Fruit fly (Drosophila melanogaster) whole organism, prepupa: ENCODE measurements around the gene CG8420.

Experiments used
- CG16779 ChIP-seq: fragments of 200-800 bp; sonication (Bioruptor generic); optimal IDR thresholded peaks from 3 replicates; lab custom pipeline; 2017; ENCODE audit warnings: missing biosample characterization, mild to moderate bottlenecking, missing genetic modification characterization
- CG3032 ChIP-seq: fragments of 200-800 bp; optimal IDR thresholded peaks from 2 replicates; lab custom pipeline; 2019; ENCODE audit warnings: missing biosample characterization, mild to moderate bottlenecking, missing genetic modification characterization, moderate library complexity
- CG4318 ChIP-seq: fragments of 200-800 bp; sonication (Bioruptor generic); optimal IDR thresholded peaks from 3 replicates; lab custom pipeline; 2017; ENCODE audit warnings: missing biosample characterization, mild to moderate bottlenecking, missing genetic modification characterization
- CG7368 ChIP-seq: fragments of 200-800 bp; sonication (Bioruptor generic); optimal IDR thresholded peaks from 3 replicates; lab custom pipeline; 2016; ENCODE audit warnings: missing biosample characterization, missing genetic modification characterization
- Hr39 ChIP-seq: fragments of 200-800 bp; sonication (Bioruptor generic); optimal IDR thresholded peaks from 2 replicates; lab custom pipeline; 2016; ENCODE audit warnings: missing biosample characterization, missing genetic modification characterization
- achi ChIP-seq: fragments of 200-800 bp; sonication (Bioruptor generic); optimal IDR thresholded peaks from 3 replicates; lab custom pipeline; 2016; ENCODE audit warnings: missing biosample characterization, missing genetic modification characterization
- salr ChIP-seq, 2 experiments: fragments of 200-800 bp; sonication (Bioruptor generic); optimal IDR thresholded peaks; 3 replicates each; lab custom pipeline; 2016 to 2018; ENCODE audit warnings: missing biosample characterization in 2 of 2, missing genetic modification characterization in 2 of 2, mild to moderate bottlenecking in 1 of 2

DNA sequence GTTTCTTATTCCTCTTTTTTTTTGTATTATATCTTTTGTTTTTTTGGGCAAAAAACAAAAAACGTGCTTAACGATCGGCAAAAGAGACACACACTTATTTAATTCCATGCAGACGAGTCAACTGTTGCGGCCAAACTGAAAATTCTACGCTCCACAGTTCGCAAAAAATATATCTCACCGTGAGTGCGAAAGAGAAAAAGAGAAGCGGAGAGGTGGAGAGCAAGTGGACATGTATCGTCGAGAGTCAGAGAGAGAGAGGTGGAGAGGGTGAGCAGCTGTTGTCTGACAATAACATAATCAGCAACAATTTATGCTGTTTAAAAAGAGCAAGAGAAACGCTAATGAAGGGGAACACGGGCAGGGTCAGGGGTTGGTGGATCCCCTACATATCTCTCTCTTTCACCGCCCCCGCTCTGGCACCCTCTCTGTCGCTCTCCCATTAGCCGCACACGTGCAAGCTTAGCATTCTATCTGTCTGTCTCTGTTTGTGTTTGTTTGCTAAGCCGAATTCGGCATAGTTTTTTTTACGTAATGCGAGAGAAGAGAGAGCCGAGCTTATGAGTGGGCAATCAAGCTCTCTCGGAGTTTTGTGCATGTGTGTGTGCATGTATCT lies 19.6 kb upstream of the CG8420 start:
- TF ChIP-seq salr (GFP tag; optimal IDR thresholded peaks at IDR 0.05; lab: Kevin White, UChicago) (no peak), CG7368 (GFP tag; lab: Kevin White, UChicago) (no peak), CG16779 (tag; lab: Kevin White, UChicago) (no peak), achi (GFP tag; lab: Kevin White, UChicago) (no peak), Hr39 (GFP tag; lab: Kevin White, UChicago) (no peak), CG3032 (tag; lab: Kevin White, UChicago) (no peak), CG4318 (GFP tag; lab: Kevin White, UChicago) (no peak)
